Worm (Caenorhabditis elegans) whole organism, dauer: Measurements from ENCODE around the gene F08G2.7.

Experiments
- unc-62 ChIP-seq: sonication (generic microtip); optimal IDR thresholded peaks from 2 replicates; lab custom pipeline; 2017; ENCODE audit warnings: missing biosample characterization, missing genetic modification reagents, missing genetic modification characterization

The F08G2.7 gene

ce11 chrII:13791570-13792279 is 49.2 kb downstream of the F08G2.7 start, which contains the start of gene ZK131.11:
Gene ZK131.11, plus strand, starts transcription at chrII:13792229.
- TF ChIP-seq unc-62 (GFP tag; lab: Kevin White, UChicago), result no peak

DNA sequence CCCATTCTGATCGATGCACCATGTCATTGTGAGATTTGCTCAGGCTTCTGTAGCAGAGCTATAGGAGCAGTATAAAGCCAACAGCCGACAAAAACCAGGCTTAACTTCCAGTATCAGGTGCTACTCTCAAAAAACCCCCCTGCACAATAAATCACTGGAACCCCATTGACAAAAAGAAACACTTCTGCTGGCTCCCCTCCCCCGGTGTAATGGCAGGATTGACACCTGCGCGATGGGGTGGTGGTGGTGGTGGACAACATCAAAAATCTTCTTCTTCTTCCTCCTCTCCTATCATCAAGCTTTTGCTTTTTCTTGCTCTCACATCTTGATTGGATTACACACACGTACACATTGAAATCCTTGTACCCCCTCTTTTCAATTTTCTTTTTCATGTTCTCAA is 51.2 kb downstream of the F08G2.7 start:
- no peak for TF ChIP-seq unc-62 (GFP tag; lab: Kevin White, UChicago)

DNA sequence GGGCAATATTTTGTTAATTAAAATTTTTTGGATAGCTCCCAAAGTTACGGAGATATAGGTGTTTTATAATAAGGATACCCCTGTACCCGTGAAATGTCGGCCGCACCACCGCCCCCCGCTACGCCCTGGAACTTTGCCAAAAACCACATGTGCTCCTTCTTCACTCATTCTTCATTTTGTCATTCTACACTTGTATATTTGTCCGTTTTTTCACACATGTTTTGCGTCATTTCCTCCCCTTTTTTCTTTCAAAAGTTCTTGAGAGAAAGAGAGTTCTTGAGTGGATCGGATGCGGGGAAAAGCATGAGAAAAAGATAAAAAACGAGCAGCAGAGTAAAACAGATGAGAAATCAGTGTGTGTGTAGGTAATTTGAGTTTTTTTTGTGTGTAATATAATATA is 52.1 kb downstream of the F08G2.7 start:
- no peak for TF ChIP-seq unc-62 (GFP tag; lab: Kevin White, UChicago)

ce11 chrII:13786899-13787298 is 54.1 kb downstream of the F08G2.7 start:
- no peak for TF ChIP-seq unc-62 (GFP tag; lab: Kevin White, UChicago)
